Fruit fly (Drosophila melanogaster) whole organism, embryonic: Measurements from ENCODE around the gene CG42814.
A peak's percentile ranks its signal among the peaks of the same experiment; 100 is the strongest.

ENCODE experiments used
- Bdp1 ChIP-seq: fragments of 200-800 bp; sonication (Bioruptor generic); optimal IDR thresholded peaks from 3 replicates; lab custom pipeline; 2016; ENCODE audit warnings: missing biosample characterization, missing genetic modification characterization
- CG12155 ChIP-seq: fragments of 200-800 bp; sonication (Bioruptor generic); optimal IDR thresholded peaks from 3 replicates; lab custom pipeline; 2016; ENCODE audit warnings: missing biosample characterization, missing genetic modification characterization
- CG13894 ChIP-seq: fragments of 200-800 bp; sonication (Bioruptor generic); optimal IDR thresholded peaks from 3 replicates; lab custom pipeline; 2018; ENCODE audit warnings: missing biosample characterization, mild to moderate bottlenecking, missing genetic modification characterization, moderate library complexity
- CG14050 ChIP-seq: fragments of 200-800 bp; sonication (Bioruptor generic); IDR thresholded peaks from 3 replicates; pipeline ENCODE4 v1.3.6; 2022; ENCODE audit warnings: missing biosample characterization, missing genetic modification characterization
- CG15011 ChIP-seq: fragments of 200-800 bp; sonication (Bioruptor generic); optimal IDR thresholded peaks from 3 replicates; lab custom pipeline; 2018; ENCODE audit warnings: missing biosample characterization, mild to moderate bottlenecking, missing genetic modification characterization
- CG15601 ChIP-seq: fragments of 200-800 bp; sonication (Bioruptor generic); optimal IDR thresholded peaks from 3 replicates; lab custom pipeline; 2019; ENCODE audit warnings: missing biosample characterization, mild to moderate bottlenecking, missing genetic modification characterization, moderate library complexity
- CG1602 ChIP-seq: fragments of 200-800 bp; sonication (Bioruptor generic); optimal IDR thresholded peaks from 3 replicates; lab custom pipeline; 2016; ENCODE audit warnings: missing biosample characterization, missing genetic modification characterization
- CG16815 ChIP-seq: fragments of 200-800 bp; sonication (Bioruptor generic); optimal IDR thresholded peaks from 3 replicates; lab custom pipeline; 2017; ENCODE audit warnings: missing biosample characterization, mild to moderate bottlenecking, missing genetic modification characterization
- CG30020 ChIP-seq: fragments of 200-800 bp; optimal IDR thresholded peaks from 2 replicates; lab custom pipeline; 2019; ENCODE audit warnings: missing biosample characterization, mild to moderate bottlenecking, missing genetic modification characterization, moderate library complexity
- CG34224 ChIP-seq: fragments of 200-800 bp; sonication (Bioruptor generic); IDR thresholded peaks from 3 replicates; pipeline ENCODE4 v1.3.6; 2022; ENCODE audit warnings: missing biosample characterization, missing genetic modification characterization; ENCODE audit not compliant: partially characterized antibody
- CG34376 ChIP-seq: fragments of 200-800 bp; sonication (Bioruptor generic); optimal IDR thresholded peaks from 2 replicates; lab custom pipeline; 2018; ENCODE audit warnings: missing biosample characterization, mild to moderate bottlenecking, missing genetic modification characterization
- CG3838 ChIP-seq: fragments of 200-800 bp; sonication (Bioruptor generic); optimal IDR thresholded peaks from 3 replicates; lab custom pipeline; 2016; ENCODE audit warnings: missing biosample characterization, missing genetic modification characterization
- CG43689 ChIP-seq: fragments of 200-800 bp; sonication (Bioruptor generic); IDR thresholded peaks from 2 replicates; pipeline ENCODE4 v1.3.6; 2022; ENCODE audit warnings: missing biosample characterization, missing genetic modification characterization
- CG4424 ChIP-seq: fragments of 200-800 bp; sonication (Bioruptor generic); optimal IDR thresholded peaks from 3 replicates; lab custom pipeline; 2016; ENCODE audit warnings: missing biosample characterization, missing genetic modification characterization
- CG4617 ChIP-seq: fragments of 200-800 bp; sonication (Bioruptor generic); optimal IDR thresholded peaks from 3 replicates; lab custom pipeline; 2016; ENCODE audit warnings: missing biosample characterization, missing genetic modification characterization, borderline replicate concordance
- CG5180 ChIP-seq: fragments of 200-800 bp; sonication (Bioruptor generic); optimal IDR thresholded peaks from 3 replicates; lab custom pipeline; 2017; ENCODE audit warnings: missing biosample characterization, missing genetic modification characterization, mild to moderate bottlenecking, moderate library complexity, missing genetic modification reagents
- CG5953 ChIP-seq: fragments of 200-800 bp; sonication (Bioruptor generic); IDR thresholded peaks from 2 replicates; pipeline ENCODE4 v1.3.6; 2022; ENCODE audit warnings: missing biosample characterization, missing genetic modification characterization
- CG6254 ChIP-seq: fragments of 200-800 bp; sonication (Bioruptor generic); optimal IDR thresholded peaks from 3 replicates; lab custom pipeline; 2017; ENCODE audit warnings: mild to moderate bottlenecking, missing biosample characterization, missing genetic modification reagents, missing genetic modification characterization
- CG7556 ChIP-seq: fragments of 200-800 bp; sonication (Bioruptor generic); optimal IDR thresholded peaks from 2 replicates; lab custom pipeline; 2017; ENCODE audit warnings: missing biosample characterization, mild to moderate bottlenecking, missing genetic modification characterization
- CG9932 ChIP-seq: fragments of 200-800 bp; sonication (Bioruptor generic); IDR thresholded peaks from 2 replicates; pipeline ENCODE4 v1.3.6; 2022; ENCODE audit warnings: missing biosample characterization, missing genetic modification characterization
- D19B ChIP-seq: fragments of 200-800 bp; sonication (Bioruptor generic); optimal IDR thresholded peaks from 2 replicates; lab custom pipeline; 2017; ENCODE audit warnings: missing biosample characterization, mild to moderate bottlenecking, missing genetic modification characterization
- Dfd ChIP-seq, 2 experiments: fragments of >200 bp; optimal IDR thresholded peaks; 2 replicates each; lab custom pipeline; 2017; ENCODE audit warnings: missing biosample characterization in 2 of 2, missing genetic modification characterization in 2 of 2
- Elba2 ChIP-seq: fragments of 200-800 bp; sonication (Bioruptor generic); optimal IDR thresholded peaks from 3 replicates; lab custom pipeline; 2016; ENCODE audit warnings: missing biosample characterization, missing genetic modification characterization
- Fer1 ChIP-seq: fragments of 200-800 bp; sonication (Bioruptor generic); optimal IDR thresholded peaks from 2 replicates; lab custom pipeline; 2017; ENCODE audit warnings: missing biosample characterization, mild to moderate bottlenecking, missing genetic modification characterization
- Gsc ChIP-seq: fragments of 200-800 bp; sonication (Bioruptor generic); IDR thresholded peaks from 2 replicates; pipeline ENCODE4 v1.3.6; 2022; ENCODE audit warnings: missing biosample characterization, missing genetic modification characterization
- HHEX ChIP-seq: fragments of 200-800 bp; sonication (Bioruptor generic); optimal IDR thresholded peaks from 3 replicates; lab custom pipeline; 2017; ENCODE audit warnings: missing biosample characterization, mild to moderate bottlenecking, missing genetic modification characterization, missing genetic modification reagents
- Hsf ChIP-seq: fragments of 200-800 bp; sonication (Bioruptor generic); optimal IDR thresholded peaks from 3 replicates; lab custom pipeline; 2016; ENCODE audit warnings: missing biosample characterization, missing genetic modification characterization
- Lhr ChIP-seq: fragments of 200-800 bp; sonication (Bioruptor generic); optimal IDR thresholded peaks from 3 replicates; lab custom pipeline; 2017; ENCODE audit warnings: mild to moderate bottlenecking, missing biosample characterization, missing genetic modification reagents, missing genetic modification characterization
- Med ChIP-seq: fragments of 200-800 bp; sonication (Bioruptor generic); peaks from one replicate; lab custom pipeline; 2016; ENCODE audit warnings: missing biosample characterization, missing genetic modification characterization, mild to moderate bottlenecking, inconsistent platforms, moderate library complexity
- Mrtf ChIP-seq: fragments of 200-800 bp; sonication (Bioruptor generic); IDR thresholded peaks from 3 replicates; pipeline ENCODE4 v1.3.6; 2022; ENCODE audit warnings: missing biosample characterization, missing genetic modification characterization
- NC2β ChIP-seq: fragments of 200-800 bp; sonication (Bioruptor generic); optimal IDR thresholded peaks from 2 replicates; lab custom pipeline; 2016; ENCODE audit warnings: missing biosample characterization, missing genetic modification characterization
- NK7.1 ChIP-seq: fragments of 200-800 bp; sonication (Bioruptor generic); optimal IDR thresholded peaks from 3 replicates; lab custom pipeline; 2016; ENCODE audit warnings: missing biosample characterization, missing genetic modification characterization
- Pdp1 ChIP-seq, 2 experiments: fragments of 200-800 bp; sonication (Bioruptor generic); optimal IDR thresholded peaks; 3 replicates each; lab custom pipeline; 2016; ENCODE audit warnings: missing biosample characterization in 2 of 2, missing genetic modification characterization in 2 of 2, mild to moderate bottlenecking in 1 of 2, moderate library complexity in 1 of 2
- Sox102F ChIP-seq: fragments of 200-800 bp; sonication (Bioruptor generic); optimal IDR thresholded peaks from 2 replicates; lab custom pipeline; 2018; ENCODE audit warnings: missing biosample characterization, mild to moderate bottlenecking, missing genetic modification characterization, moderate library complexity
- Sry-β ChIP-seq: fragments of 200-800 bp; sonication (Bioruptor generic); optimal IDR thresholded peaks from 2 replicates; lab custom pipeline; 2018; ENCODE audit warnings: missing biosample characterization, mild to moderate bottlenecking, missing genetic modification characterization, moderate library complexity
- Taf1 ChIP-seq: fragments of 200-800 bp; sonication (Bioruptor generic); IDR thresholded peaks from 2 replicates; pipeline ENCODE4 v1.3.6; 2022; ENCODE audit warnings: missing biosample characterization, missing genetic modification characterization
- ash1 ChIP-seq: fragments of 200-800 bp; sonication (Bioruptor generic); optimal IDR thresholded peaks from 2 replicates; lab custom pipeline; 2018; ENCODE audit warnings: missing biosample characterization, mild to moderate bottlenecking, missing genetic modification characterization
- ato ChIP-seq: fragments of 200-800 bp; sonication (Bioruptor generic); IDR thresholded peaks from 2 replicates; pipeline ENCODE4 v1.3.6; 2022; ENCODE audit warnings: missing biosample characterization, missing genetic modification characterization; ENCODE audit not compliant: partially characterized antibody
- bcd ChIP-seq: fragments of 200-800 bp; sonication (Bioruptor generic); optimal IDR thresholded peaks from 2 replicates; lab custom pipeline; 2017; ENCODE audit warnings: missing biosample characterization, mild to moderate bottlenecking, missing genetic modification characterization
- cato ChIP-seq: fragments of 200-800 bp; sonication (Bioruptor generic); optimal IDR thresholded peaks from 2 replicates; lab custom pipeline; 2016; ENCODE audit warnings: missing biosample characterization, missing genetic modification characterization, borderline replicate concordance
- dysf ChIP-seq: fragments of 200-800 bp; sonication (Bioruptor generic); IDR thresholded peaks from 3 replicates; pipeline ENCODE4 v1.3.6; 2022; ENCODE audit warnings: missing biosample characterization, missing genetic modification characterization
- fru ChIP-seq: fragments of >200 bp; optimal IDR thresholded peaks from 2 replicates; lab custom pipeline; 2017
- fu2 ChIP-seq: fragments of 200-800 bp; sonication (Bioruptor generic); optimal IDR thresholded peaks from 2 replicates; lab custom pipeline; 2016; ENCODE audit warnings: missing biosample characterization, missing genetic modification characterization
- gem ChIP-seq: fragments of 200-800 bp; sonication (Bioruptor generic); optimal IDR thresholded peaks from 2 replicates; lab custom pipeline; 2019; ENCODE audit warnings: missing biosample characterization, mild to moderate bottlenecking, missing genetic modification characterization, moderate library complexity
- gfzf ChIP-seq: fragments of 200-800 bp; sonication (Bioruptor generic); optimal IDR thresholded peaks from 2 replicates; lab custom pipeline; 2016; ENCODE audit warnings: missing biosample characterization, mild to moderate bottlenecking, missing genetic modification characterization, moderate library complexity
- grn ChIP-seq: fragments of 200-800 bp; sonication (Bioruptor generic); optimal IDR thresholded peaks from 3 replicates; lab custom pipeline; 2017; ENCODE audit warnings: missing biosample characterization, missing genetic modification characterization
- lab ChIP-seq: fragments of 200-800 bp; sonication (Bioruptor generic); optimal IDR thresholded peaks from 3 replicates; lab custom pipeline; 2017; ENCODE audit warnings: missing biosample characterization, missing genetic modification characterization, mild to moderate bottlenecking, moderate library complexity, missing genetic modification reagents
- rib ChIP-seq: fragments of 200-800 bp; sonication (Bioruptor generic); IDR thresholded peaks from 2 replicates; pipeline ENCODE4 v1.3.6; 2022; ENCODE audit warnings: missing biosample characterization, missing genetic modification characterization
- schlank ChIP-seq: fragments of 200-800 bp; sonication (Bioruptor generic); optimal IDR thresholded peaks from 2 replicates; lab custom pipeline; 2018; ENCODE audit warnings: missing biosample characterization, mild to moderate bottlenecking, missing genetic modification characterization
- sob ChIP-seq: fragments of 200-800 bp; sonication (Bioruptor generic); IDR thresholded peaks from 2 replicates; pipeline ENCODE4 v1.3.6; 2022; ENCODE audit warnings: missing biosample characterization, missing genetic modification characterization

CG42814 gene

dm6 chr3R:27208724-27209343 is 20.4 kb downstream of the CG42814 start (continued):
- TF ChIP-seq CG9932 (GFP tag; lab: Robert Waterston, UW) (peak; percentile 42; the same call in 1 of the 2 replicates), ato (GFP tag; lab: Robert Waterston, UW) (no peak), ash1 (GFP tag; lab: Kevin White, UChicago) (no peak), grn (GFP tag; lab: Kevin White, UChicago) (peak; percentile 26), rib (GFP tag; lab: Robert Waterston, UW) (no peak), CG34376 (GFP tag; lab: Kevin White, UChicago) (no peak), fru (lab: Kevin White, UChicago) (no peak), CG4424 (no peak), D19B (GFP tag; lab: Kevin White, UChicago) (no peak), Sox102F (peak; percentile 12), CG5180 (GFP tag; lab: Kevin White, UChicago) (peak; percentile 49), CG15601 (peak; percentile 62), CG6254 (GFP tag; lab: Kevin White, UChicago) (no peak), CG3838 (GFP tag; lab: Kevin White, UChicago) (no peak), Pdp1 (GFP tag; optimal IDR thresholded peaks at IDR 0.05; lab: Kevin White, UChicago) (peak; percentile 2 to 25), CG13894 (tag; lab: Kevin White, UChicago) (no peak), Med (GFP tag; lab: Kevin White, UChicago) (peak; percentile 79), lab (GFP tag; lab: Kevin White, UChicago) (peak; percentile 56), schlank (tag; lab: Kevin White, UChicago) (peak; percentile 33), CG1602 (GFP tag; lab: Kevin White, UChicago) (peak; percentile 37), CG30020 (tag; lab: Kevin White, UChicago) (no peak), HHEX (peak; percentile 46), CG34224 (GFP tag; lab: Robert Waterston, UW) (no peak), gem (peak; percentile 57), Sry-β (GFP tag; lab: Kevin White, UChicago) (no peak), gfzf (GFP tag; lab: Kevin White, UChicago) (no peak), CG43689 (GFP tag; lab: Robert Waterston, UW) (peak; percentile 52; the same call in 1 of the 2 replicates), dysf (peak; percentile 6; the same call in 1 of the 3 replicates), Elba2 (no peak), Fer1 (GFP tag; lab: Kevin White, UChicago) (no peak), CG16815 (GFP tag; lab: Kevin White, UChicago) (no peak), CG14050 (GFP tag; lab: Robert Waterston, UW) (no peak), Bdp1 (no peak), sob (GFP tag; lab: Robert Waterston, UW) (peak; percentile 49; the same call in 1 of the 2 replicates), Dfd (GFP tag; optimal IDR thresholded peaks at IDR 0.05; lab: Kevin White, UChicago) (no peak), CG4617 (GFP tag; lab: Kevin White, UChicago) (no peak), NC2β (GFP tag; lab: Kevin White, UChicago) (peak; percentile 59), Mrtf (no peak), CG15011 (GFP tag; lab: Kevin White, UChicago) (peak; percentile 36), Hsf (GFP tag; lab: Kevin White, UChicago) (no peak), Taf1 (GFP tag; lab: Robert Waterston, UW) (no peak), CG7556 (GFP tag; lab: Kevin White, UChicago) (peak; percentile 23), CG5953 (GFP tag; lab: Robert Waterston, UW) (peak; percentile 59; the same call in 1 of the 2 replicates), Gsc (GFP tag; lab: Robert Waterston, UW) (no peak), cato (GFP tag; lab: Kevin White, UChicago) (peak; percentile 28), bcd (GFP tag; lab: Kevin White, UChicago) (peak; percentile 51), NK7.1 (peak; percentile 27), Lhr (GFP tag; lab: Kevin White, UChicago) (peak; percentile 44), CG12155 (no peak), fu2 (no peak)
